Worm (Caenorhabditis elegans): ENCODE data around the gene B0454.26.
A peak's percentile ranks its signal among the peaks of the same experiment; 100 is the strongest.

DNA sequence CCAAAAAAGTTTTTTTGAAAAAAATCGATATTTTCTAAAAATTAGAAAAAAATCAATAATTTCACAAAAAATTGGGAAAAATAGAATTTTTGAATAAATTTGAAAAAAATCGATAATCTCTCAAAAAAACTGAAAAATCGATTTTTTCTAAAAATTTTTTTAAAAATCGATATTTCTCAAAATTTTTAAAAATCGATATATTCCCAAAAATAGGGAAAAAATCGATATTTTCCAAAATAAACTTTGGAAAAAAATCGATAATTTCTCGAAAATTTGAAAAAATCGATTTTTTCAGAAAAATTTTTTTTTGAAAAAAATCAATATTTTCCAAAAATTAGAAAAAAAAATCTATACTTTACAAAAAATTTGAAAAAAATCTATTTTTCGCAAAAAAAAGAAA lies 26.3 kb upstream of the B0454.26 start:
- TF ChIP-seq ztf-23 (GFP tag; IDR thresholded peaks at IDR 0.05), result no peak
- no peak for TF ChIP-seq flt-1 (GFP tag; IDR thresholded peaks at IDR 0.05)
- TF ChIP-seq med-1 (GFP tag; optimal IDR thresholded peaks at IDR 0.05; ENCODE audit: insufficient read depth), result no peak
- no peak for TF ChIP-seq cog-1 (tag; optimal IDR thresholded peaks at IDR 0.05)
- peak; percentile 75 for TF ChIP-seq T22C8.4 (GFP tag; IDR thresholded peaks at IDR 0.05)
- no peak for TF ChIP-seq klf-2 (GFP tag; conservative IDR thresholded peaks at IDR 0.05)
- TF ChIP-seq ztf-29 (GFP tag; IDR thresholded peaks at IDR 0.05), result no peak
